Worm (Caenorhabditis elegans): ENCODE measurements around the gene cbp-3.

cbp-3 gene

ce11 chrIII:9969371-9969770 is 55.6 kb downstream of the cbp-3 start:
- TF ChIP-seq flt-1 (GFP tag; IDR thresholded peaks at IDR 0.05) (no peak), ref-1 (GFP tag; conservative IDR thresholded peaks at IDR 0.05) (no peak), tab-1 (GFP tag; IDR thresholded peaks at IDR 0.05) (no peak), klf-2 (GFP tag; conservative IDR thresholded peaks at IDR 0.05) (no peak), ztf-23 (GFP tag; IDR thresholded peaks at IDR 0.05) (no peak), T22C8.4 (GFP tag; IDR thresholded peaks at IDR 0.05) (no peak), med-1 (GFP tag; optimal IDR thresholded peaks at IDR 0.05; ENCODE audit: insufficient read depth) (no peak)

DNA sequence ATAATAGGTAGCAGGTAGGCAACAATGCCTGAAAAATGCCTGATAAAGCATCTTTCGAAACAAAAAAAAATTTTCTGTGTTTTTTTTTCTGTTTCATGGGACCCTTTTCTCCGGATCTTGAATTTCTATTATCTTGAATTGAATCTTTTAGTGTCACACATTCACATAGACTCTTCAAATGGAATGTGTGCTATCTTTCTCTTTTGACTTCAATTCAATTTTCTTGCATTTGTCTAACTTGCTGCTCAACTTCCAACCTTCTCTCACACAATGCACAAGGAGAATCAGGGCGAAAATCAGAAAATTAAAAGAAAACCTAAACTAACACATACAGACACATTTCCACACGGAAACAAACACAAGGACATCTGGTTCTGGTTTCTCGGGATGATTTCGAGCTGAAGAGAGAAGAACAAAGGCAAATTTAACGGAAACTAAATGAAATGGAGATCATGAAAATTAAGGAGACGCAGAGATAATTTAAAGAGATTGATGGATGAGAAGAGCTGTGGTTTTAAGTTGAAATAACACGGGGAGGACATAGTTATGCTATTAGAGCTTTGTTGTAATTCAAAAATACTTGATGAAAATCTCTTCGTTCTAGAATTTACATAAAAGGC is 58.5 kb downstream of the cbp-3 start:
- TF ChIP-seq ref-1 (GFP tag; conservative IDR thresholded peaks at IDR 0.05) (no peak), T22C8.4 (GFP tag; IDR thresholded peaks at IDR 0.05) (no peak), klf-2 (GFP tag; conservative IDR thresholded peaks at IDR 0.05) (no peak), ztf-29 (GFP tag; IDR thresholded peaks at IDR 0.05) (no peak), cog-1 (tag; optimal IDR thresholded peaks at IDR 0.05) (no peak), flt-1 (GFP tag; IDR thresholded peaks at IDR 0.05) (no peak), med-1 (GFP tag; optimal IDR thresholded peaks at IDR 0.05; ENCODE audit: insufficient read depth) (no peak), tab-1 (GFP tag; IDR thresholded peaks at IDR 0.05) (no peak), ztf-23 (GFP tag; IDR thresholded peaks at IDR 0.05) (no peak)

DNA sequence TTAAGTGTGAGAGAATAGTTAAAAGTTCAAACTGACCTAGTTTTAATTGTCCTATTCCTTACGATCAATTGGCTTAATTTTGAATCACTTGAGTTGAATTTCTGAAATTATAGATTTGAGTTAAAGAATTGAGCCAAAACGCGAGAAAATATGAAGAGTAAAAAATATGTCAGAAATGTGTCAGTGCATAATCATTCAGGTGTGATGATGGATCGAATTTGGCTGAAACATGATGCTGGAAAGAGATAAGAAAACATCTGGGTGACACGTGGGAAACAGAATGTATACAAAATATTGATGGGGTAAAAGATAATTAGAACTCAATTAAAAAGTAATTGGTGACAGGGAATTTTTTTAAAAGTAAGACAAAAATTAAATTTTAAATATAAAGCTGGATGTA is 60.0 kb downstream of the cbp-3 start, which contains the start of gene R10E12.2:
Gene R10E12.2 (minus strand): TSS at position 101 of the 400 bp plus-strand sequence.
- no peak for TF ChIP-seq ref-1 (GFP tag; conservative IDR thresholded peaks at IDR 0.05)
- no peak for TF ChIP-seq med-1 (GFP tag; optimal IDR thresholded peaks at IDR 0.05; ENCODE audit: insufficient read depth)
- no peak for TF ChIP-seq ztf-23 (GFP tag; IDR thresholded peaks at IDR 0.05)
- TF ChIP-seq T22C8.4 (GFP tag; IDR thresholded peaks at IDR 0.05): no peak
- no peak for TF ChIP-seq tab-1 (GFP tag; IDR thresholded peaks at IDR 0.05)
- TF ChIP-seq flt-1 (GFP tag; IDR thresholded peaks at IDR 0.05): no peak
- no peak for TF ChIP-seq cog-1 (tag; optimal IDR thresholded peaks at IDR 0.05)
- TF ChIP-seq ztf-29 (GFP tag; IDR thresholded peaks at IDR 0.05): no peak
- TF ChIP-seq klf-2 (GFP tag; conservative IDR thresholded peaks at IDR 0.05): no peak
